Worm (Caenorhabditis elegans) whole organism, mixed stage, embryonic: ENCODE data around the gene D1046.2.

Source experiments
- M03D4.4 ChIP-seq: sonication (generic microtip); optimal IDR thresholded peaks from 2 replicates; lab custom pipeline; 2017; ENCODE audit warnings: mild to moderate bottlenecking, missing genetic modification characterization, missing compliant biosample characterization
- ces-1 ChIP-seq: fragments of 150-350 bp; optimal IDR thresholded peaks from 2 replicates; lab custom pipeline; 2014; ENCODE audit warnings: missing biosample characterization, missing genetic modification reagents, missing genetic modification characterization
- cnd-1 ChIP-seq: fragments of 200-800 bp; sonication (Bioruptor generic); optimal IDR thresholded peaks from 2 replicates; lab custom pipeline; 2018; ENCODE audit warnings: mild to moderate bottlenecking, missing genetic modification characterization, missing compliant biosample characterization
- drap-1 ChIP-seq: fragments of 200-800 bp; sonication (Bioruptor generic); optimal IDR thresholded peaks from 3 replicates; lab custom pipeline; 2018; ENCODE audit warnings: mild to moderate bottlenecking, missing genetic modification characterization, missing compliant biosample characterization
- elt-3 ChIP-seq: fragments of 150-350 bp; optimal IDR thresholded peaks from 2 replicates; lab custom pipeline; 2014; ENCODE audit warnings: missing biosample characterization, missing genetic modification characterization
- lin-13 ChIP-seq: fragments of 150-350 bp; optimal IDR thresholded peaks from 2 replicates; lab custom pipeline; 2014; ENCODE audit warnings: missing biosample characterization, missing genetic modification characterization
- lsy-2 ChIP-seq: fragments of 150-350 bp; optimal IDR thresholded peaks from 2 replicates; lab custom pipeline; 2014; ENCODE audit warnings: missing biosample characterization, missing genetic modification characterization
- nhr-2 ChIP-seq: fragments of 150-350 bp; optimal IDR thresholded peaks from 2 replicates; lab custom pipeline; 2014; ENCODE audit warnings: missing biosample characterization, missing genetic modification characterization
- nhr-237 ChIP-seq: fragments of 150-350 bp; optimal IDR thresholded peaks from 2 replicates; lab custom pipeline; 2014; ENCODE audit warnings: missing biosample characterization, missing genetic modification characterization
- nhr-28 ChIP-seq: fragments of 150-350 bp; optimal IDR thresholded peaks from 2 replicates; lab custom pipeline; 2014; ENCODE audit warnings: missing biosample characterization, missing genetic modification characterization
- nhr-76 ChIP-seq: sonication (generic microtip); optimal IDR thresholded peaks from 2 replicates; lab custom pipeline; 2017; ENCODE audit warnings: missing biosample characterization, missing genetic modification characterization
- pha-4 ChIP-seq: fragments of 150-350 bp; optimal IDR thresholded peaks from 2 replicates; lab custom pipeline; 2018; ENCODE audit warnings: missing biosample characterization, missing genetic modification reagents, missing genetic modification characterization
- unc-62 ChIP-seq: fragments of 150-350 bp; optimal IDR thresholded peaks from 2 replicates; lab custom pipeline; 2014; ENCODE audit warnings: missing biosample characterization, missing genetic modification reagents, missing genetic modification characterization

DNA sequence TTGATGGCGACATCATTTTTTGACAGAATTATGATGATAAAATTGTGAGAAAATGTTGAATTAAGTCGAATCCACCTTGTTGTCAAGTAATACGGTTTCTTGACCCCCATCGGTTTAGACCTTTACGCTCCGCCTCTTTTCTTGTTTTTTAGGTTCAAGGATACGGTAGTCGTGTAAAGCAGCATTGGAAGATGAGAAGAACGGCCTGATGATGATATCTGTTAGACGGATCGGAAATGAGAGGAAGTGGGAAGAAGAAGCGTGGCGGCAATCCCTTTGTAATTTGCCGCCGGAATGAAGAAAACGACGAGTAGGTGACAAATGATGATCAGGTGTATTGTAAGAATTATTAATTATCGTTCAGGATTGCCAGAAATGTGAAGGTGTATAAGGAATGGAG is 46.1 kb downstream of the D1046.2 start, which contains the start of gene npax-4:
- TF ChIP-seq cnd-1 (no peak), pha-4 (tag; lab: Kevin White, UChicago) (no peak), nhr-76 (tag; lab: Kevin White, UChicago) (no peak), unc-62 (no peak), elt-3 (tag; lab: Kevin White, UChicago) (no peak), drap-1 (GFP tag; lab: Kevin White, UChicago) (no peak), nhr-237 (tag; lab: Kevin White, UChicago) (no peak), nhr-28 (no peak), M03D4.4 (tag; lab: Kevin White, UChicago) (no peak), lsy-2 (no peak), nhr-2 (no peak), lin-13 (tag; lab: Kevin White, UChicago) (no peak), ces-1 (GFP tag; lab: Kevin White, UChicago) (no peak)
